Fruit fly (Drosophila melanogaster) whole organism, embryonic: ENCODE results near the gene CG18747.

Source experiments
- CG3281 ChIP-seq: fragments of 200-800 bp; sonication (Bioruptor generic); optimal IDR thresholded peaks from 3 replicates; lab custom pipeline; 2017; ENCODE audit warnings: missing biosample characterization, mild to moderate bottlenecking, missing genetic modification characterization
- CG33213 ChIP-seq: fragments of 200-800 bp; sonication (Bioruptor generic); optimal IDR thresholded peaks from 3 replicates; lab custom pipeline; 2016; ENCODE audit warnings: missing biosample characterization, missing genetic modification characterization
- CG4360 ChIP-seq: fragments of 200-800 bp; sonication (Bioruptor generic); IDR thresholded peaks from 2 replicates; pipeline ENCODE4 v1.3.6; 2022; ENCODE audit warnings: missing biosample characterization, missing genetic modification characterization
- CG4854 ChIP-seq: fragments of 200-800 bp; sonication (Bioruptor generic); optimal IDR thresholded peaks from 2 replicates; lab custom pipeline; 2016; ENCODE audit warnings: missing biosample characterization, missing genetic modification characterization, inconsistent platforms
- Fer1 ChIP-seq: fragments of 200-800 bp; sonication (Bioruptor generic); optimal IDR thresholded peaks from 2 replicates; lab custom pipeline; 2017; ENCODE audit warnings: missing biosample characterization, mild to moderate bottlenecking, missing genetic modification characterization
- Fer2 ChIP-seq: fragments of 200-800 bp; sonication (Bioruptor generic); optimal IDR thresholded peaks from 2 replicates; lab custom pipeline; 2018; ENCODE audit warnings: missing biosample characterization, mild to moderate bottlenecking, missing genetic modification characterization, moderate library complexity
- Meics ChIP-seq: fragments of 200-800 bp; sonication (Bioruptor generic); optimal IDR thresholded peaks from 2 replicates; lab custom pipeline; 2017; ENCODE audit warnings: missing biosample characterization, mild to moderate bottlenecking, missing genetic modification characterization
- Ssrp ChIP-seq: fragments of 200-800 bp; sonication (Bioruptor generic); optimal IDR thresholded peaks from 2 replicates; lab custom pipeline; 2018; ENCODE audit warnings: missing biosample characterization, mild to moderate bottlenecking, missing genetic modification characterization, moderate library complexity
- gcm ChIP-seq: fragments of 200-800 bp; sonication (Bioruptor generic); optimal IDR thresholded peaks from 2 replicates; lab custom pipeline; 2019; ENCODE audit warnings: missing biosample characterization, mild to moderate bottlenecking, missing genetic modification characterization, moderate library complexity
- gt ChIP-seq: fragments of 200-800 bp; sonication (Bioruptor generic); IDR thresholded peaks from 2 replicates; pipeline ENCODE4 v1.3.6; 2022; ENCODE audit warnings: missing biosample characterization, missing genetic modification characterization
- mam ChIP-seq: fragments of 200-800 bp; sonication (Bioruptor generic); optimal IDR thresholded peaks from 3 replicates; lab custom pipeline; 2016; ENCODE audit warnings: missing biosample characterization, missing genetic modification characterization
- odd ChIP-seq: fragments of 200-800 bp; sonication (Bioruptor generic); optimal IDR thresholded peaks from 2 replicates; lab custom pipeline; 2017; ENCODE audit warnings: missing biosample characterization, mild to moderate bottlenecking, missing genetic modification characterization
- zen2 ChIP-seq: fragments of 200-800 bp; sonication (Bioruptor generic); IDR thresholded peaks from 3 replicates; pipeline ENCODE4 v1.3.6; 2022; ENCODE audit warnings: missing biosample characterization, missing genetic modification characterization; ENCODE audit not compliant: partially characterized antibody
- zf30C ChIP-seq: fragments of 200-800 bp; sonication (Bioruptor generic); optimal IDR thresholded peaks from 3 replicates; lab custom pipeline; 2018; ENCODE audit warnings: missing biosample characterization, mild to moderate bottlenecking, missing genetic modification characterization

DNA sequence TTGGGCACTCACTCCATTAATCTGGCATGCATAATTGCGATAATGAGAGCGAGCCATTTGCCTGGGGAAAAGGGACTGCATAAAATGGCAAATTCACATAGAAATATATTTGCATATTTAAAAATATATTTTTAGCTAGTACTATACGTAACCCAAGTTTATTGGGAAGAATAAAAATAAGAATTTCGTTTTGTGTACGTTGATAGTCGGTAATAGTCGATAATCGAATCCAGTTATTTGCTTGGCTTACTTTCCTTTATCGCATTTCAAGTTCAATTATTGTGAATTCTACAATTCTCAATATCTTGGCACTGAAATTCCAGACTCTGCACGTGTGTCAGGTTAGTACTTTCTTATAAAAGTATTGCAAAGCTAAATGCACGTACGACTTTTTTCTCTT lies 19.4 kb upstream of the CG18747 start, which contains the start of gene CG3014:
- TF ChIP-seq Meics (GFP tag; lab: Kevin White, UChicago) (no peak), Fer1 (GFP tag; lab: Kevin White, UChicago) (no peak), Ssrp (tag; lab: Kevin White, UChicago) (no peak), CG4854 (GFP tag; lab: Kevin White, UChicago) (no peak), zf30C (GFP tag; lab: Kevin White, UChicago) (no peak), gcm (GFP tag; lab: Kevin White, UChicago) (no peak), CG33213 (GFP tag; lab: Kevin White, UChicago) (no peak), Fer2 (tag; lab: Kevin White, UChicago) (no peak), CG3281 (no peak), gt (GFP tag; lab: Robert Waterston, UW) (no peak), CG4360 (GFP tag; lab: Robert Waterston, UW) (no peak), zen2 (GFP tag; lab: Robert Waterston, UW) (no peak), mam (no peak), odd (GFP tag; lab: Kevin White, UChicago) (no peak)
